Fruit fly (Drosophila melanogaster): ENCODE results near the gene Cyp28d2.

- TF ChIP-seq Gug (GFP tag; IDR thresholded peaks at IDR 0.05) (no peak), vri (GFP tag; optimal IDR thresholded peaks at IDR 0.05) (no peak), CG8119 (GFP tag; IDR thresholded peaks at IDR 0.05) (no peak), CG8632 (GFP tag; optimal IDR thresholded peaks at IDR 0.05) (no peak), Hr39 (GFP tag; optimal IDR thresholded peaks at IDR 0.05) (no peak), svp (GFP tag) (no peak), CG16779 (tag; optimal IDR thresholded peaks at IDR 0.05) (no peak), CG11902 (GFP tag; optimal IDR thresholded peaks at IDR 0.05) (no peak), Sox15 (GFP tag; optimal IDR thresholded peaks at IDR 0.05) (no peak), salr (GFP tag; optimal IDR thresholded peaks at IDR 0.05) (no peak), CG31627 (GFP tag; optimal IDR thresholded peaks at IDR 0.05) (no peak), CG6276 (GFP tag; optimal IDR thresholded peaks at IDR 0.05) (no peak), CG9139 (GFP tag; optimal IDR thresholded peaks at IDR 0.05) (no peak), CG32006 (GFP tag; optimal IDR thresholded peaks at IDR 0.05) (no peak)
Measured at dm6 chr2L:5196684-5197083, 10.4 kb upstream of the Cyp28d2 start.

All from whole organism, prepupa.